Worm (Caenorhabditis elegans) whole organism, L4 larva: Measurements from ENCODE around the gene R05F9.11.

Source experiments
- ZK546.5 ChIP-seq, 2 experiments: sonication (generic microtip); optimal IDR thresholded peaks; 2 replicates each; lab custom pipeline; 2017; ENCODE audit warnings: missing biosample characterization in 2 of 2, missing genetic modification characterization in 2 of 2
- aly-2 ChIP-seq: sonication (generic microtip); optimal IDR thresholded peaks from 2 replicates; lab custom pipeline; 2018; ENCODE audit warnings: missing biosample characterization, missing genetic modification characterization
- attf-4 ChIP-seq: sonication (generic microtip); optimal IDR thresholded peaks from 3 replicates; lab custom pipeline; 2017; ENCODE audit warnings: missing biosample characterization, missing genetic modification characterization
- ceh-82 ChIP-seq: sonication (generic microtip); optimal IDR thresholded peaks from 2 replicates; lab custom pipeline; 2017; ENCODE audit warnings: missing biosample characterization, missing genetic modification characterization
- ces-1 ChIP-seq: fragments of 150-350 bp; sonication (generic microtip); optimal IDR thresholded peaks from 4 replicates; lab custom pipeline; 2014; ENCODE audit warnings: missing biosample characterization, missing genetic modification reagents, missing genetic modification characterization
- dve-1 ChIP-seq: sonication (generic microtip); optimal IDR thresholded peaks from 2 replicates; lab custom pipeline; 2017; ENCODE audit warnings: antibody characterized with exemption, mild to moderate bottlenecking, missing genetic modification characterization, missing compliant biosample characterization; ENCODE audit not compliant: insufficient read depth
- fkh-10 ChIP-seq: fragments of 150-350 bp; optimal IDR thresholded peaks from 2 replicates; lab custom pipeline; 2014; ENCODE audit warnings: missing biosample characterization, missing genetic modification reagents, missing genetic modification characterization
- jun-1 ChIP-seq: fragments of 150-350 bp; optimal IDR thresholded peaks from 2 replicates; lab custom pipeline; 2014; ENCODE audit warnings: missing biosample characterization, missing genetic modification reagents, missing genetic modification characterization
- nhr-42 ChIP-seq: fragments of 200-800 bp; sonication (Bioruptor generic); IDR thresholded peaks from 2 replicates; pipeline ENCODE4 v1.3.6; 2022; ENCODE audit warnings: missing genetic modification characterization, missing compliant biosample characterization
- spr-1 ChIP-seq: sonication (generic microtip); optimal IDR thresholded peaks from 2 replicates; lab custom pipeline; 2016; ENCODE audit warnings: mild to moderate bottlenecking, missing genetic modification characterization, missing compliant biosample characterization
- unc-39 ChIP-seq: sonication (generic microtip); optimal IDR thresholded peaks from 2 replicates; lab custom pipeline; 2017; ENCODE audit warnings: missing biosample characterization, missing genetic modification characterization
- unc-62 ChIP-seq, 3 experiments: fragments of 150-350 bp in 1 of 3; sonication (generic microtip); optimal IDR thresholded peaks in 2 of 3; peaks in 1 of 3; 1 replicate in 1 of 3; 2 replicates in 2 of 3; lab custom pipeline; 2014 to 2017; ENCODE audit warnings: missing biosample characterization in 3 of 3, missing genetic modification characterization in 3 of 3, missing genetic modification reagents in 3 of 3, missing genotype in 1 of 3
- zfp-3 ChIP-seq: fragments of 200-800 bp; sonication (Bioruptor generic); conservative IDR thresholded peaks from 2 replicates; pipeline ENCODE4 v1.3.6; 2022; ENCODE audit warnings: missing genetic modification reagents, missing genetic modification characterization, missing compliant biosample characterization
- ztf-11 ChIP-seq: fragments of 150-350 bp; optimal IDR thresholded peaks from 2 replicates; lab custom pipeline; 2014; ENCODE audit warnings: missing biosample characterization, missing genetic modification characterization

ce11 chrII:4954099-4954959 lies 40.3 kb upstream of the R05F9.11 start:
- TF ChIP-seq aly-2 (tag; lab: Kevin White, UChicago) (no peak), zfp-3 (no peak), unc-39 (tag; lab: Kevin White, UChicago) (no peak), ceh-82 (tag; lab: Kevin White, UChicago) (no peak), nhr-42 (GFP tag; lab: Robert Waterston, UW) (no peak), dve-1 (tag; lab: Kevin White, UChicago) (no peak), attf-4 (tag; lab: Kevin White, UChicago) (no peak), ZK546.5 (tag; optimal IDR thresholded peaks at IDR 0.05; lab: Kevin White, UChicago) (no peak), unc-62 (GFP tag; optimal IDR thresholded peaks at IDR 0.05 in 1 of 2; lab: Kevin White, UChicago) (peak in 1 of 2 experiments; percentile 62), unc-62 (tag; optimal IDR thresholded peaks at IDR 0.05; lab: Kevin White, UChicago) (no peak), spr-1 (tag; lab: Kevin White, UChicago) (no peak), fkh-10 (GFP tag; lab: Kevin White, UChicago) (no peak), jun-1 (tag; lab: Kevin White, UChicago) (no peak), ztf-11 (no peak), ces-1 (GFP tag; lab: Kevin White, UChicago) (no peak)
